Fruit fly (Drosophila melanogaster): Measurements from ENCODE around the gene CG10600.

dm6 chr2L:18809486-18809885 lies 30.0 kb downstream of the CG10600 start:
- TF ChIP-seq usp (GFP tag; optimal IDR thresholded peaks at IDR 0.05), result no peak
- no peak for TF ChIP-seq EcR (GFP tag; optimal IDR thresholded peaks at IDR 0.05)
- TF ChIP-seq psq (optimal IDR thresholded peaks at IDR 0.05), result no peak
- TF ChIP-seq CG8478 (optimal IDR thresholded peaks at IDR 0.05), result no peak
- TF ChIP-seq pan (optimal IDR thresholded peaks at IDR 0.05), result no peak
- no peak for TF ChIP-seq Dll (optimal IDR thresholded peaks at IDR 0.05)
